Worm (Caenorhabditis elegans): ENCODE results near the gene zipt-13.

- TF ChIP-seq klf-2 (GFP tag; conservative IDR thresholded peaks at IDR 0.05) (no peak), tab-1 (GFP tag; IDR thresholded peaks at IDR 0.05) (no peak), ref-1 (GFP tag; conservative IDR thresholded peaks at IDR 0.05) (no peak), T22C8.4 (GFP tag; IDR thresholded peaks at IDR 0.05) (no peak), flt-1 (GFP tag; IDR thresholded peaks at IDR 0.05) (no peak), med-1 (GFP tag; optimal IDR thresholded peaks at IDR 0.05; ENCODE audit: insufficient read depth) (no peak), ztf-23 (GFP tag; IDR thresholded peaks at IDR 0.05) (no peak), ztf-29 (GFP tag; IDR thresholded peaks at IDR 0.05) (no peak)
Observed at ce11 chrX:10252781-10253180, 16.0 kb upstream of the zipt-13 start, which contains the start of gene C14H10.2.
